Fruit fly (Drosophila melanogaster) whole organism, wandering third instar larva: ENCODE results near the gene Ndc1.
A peak's percentile ranks its signal among the peaks of the same experiment; 100 is the strongest.

Experiments used
- dl ChIP-seq, 2 experiments: fragments of 175-275, 200-275 bp in 1 of 2; fragments of 200-275 bp in 1 of 2; sonication (Bioruptor generic); optimal IDR thresholded peaks; lab custom pipeline; 2018; ENCODE audit warnings: mild to moderate bottlenecking in 2 of 2, missing biosample characterization in 2 of 2, missing genetic modification characterization in 2 of 2, moderate library complexity in 2 of 2; ENCODE audit not compliant: partially characterized antibody in 2 of 2, insufficient read depth in 1 of 2
- jim ChIP-seq: fragments of 175-275, 200-325 bp; sonication (Bioruptor generic); optimal IDR thresholded peaks from 2 replicates; lab custom pipeline; 2016; ENCODE audit warnings: missing biosample characterization, mild to moderate bottlenecking, missing genetic modification characterization
- pan ChIP-seq: fragments of >200 bp; optimal IDR thresholded peaks from 2 replicates; lab custom pipeline; 2017
- sv ChIP-seq: fragments of 200-800 bp; sonication (Bioruptor generic); optimal IDR thresholded peaks from 3 replicates; lab custom pipeline; 2016; ENCODE audit warnings: missing biosample characterization, missing genetic modification characterization
- usp ChIP-seq: fragments of >200 bp; optimal IDR thresholded peaks from 2 replicates; lab custom pipeline; 2017; ENCODE audit warnings: missing biosample characterization, missing genetic modification characterization

DNA sequence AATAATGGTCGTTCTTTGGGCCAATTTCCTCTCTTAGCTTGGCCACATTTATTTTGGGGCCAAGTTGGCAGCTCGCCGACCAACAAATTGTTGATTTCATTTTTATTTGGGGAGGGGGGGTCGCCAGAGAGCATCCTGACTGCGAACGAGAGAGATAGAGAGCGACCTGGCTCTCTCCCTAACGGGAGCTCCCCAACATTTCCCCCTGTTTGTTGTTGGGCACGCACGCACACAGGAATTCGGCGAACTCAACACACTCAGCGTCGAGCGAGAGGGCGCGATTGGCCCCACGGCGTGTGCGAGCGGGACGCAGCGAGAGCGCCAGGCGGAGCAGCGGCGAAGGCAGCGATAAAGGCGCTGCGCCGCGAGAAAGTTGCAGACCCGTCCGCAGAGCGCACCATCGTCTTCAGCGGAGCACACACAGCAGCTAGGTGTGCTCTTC, 38.6 kb downstream of the Ndc1 start, which contains the start of gene CG31140:
- TF ChIP-seq jim (GFP tag; lab: Kevin White, UChicago) (no peak), dl (GFP tag; optimal IDR thresholded peaks at IDR 0.05; lab: Kevin White, UChicago; ENCODE audit: insufficient read depth in 1 of 2, partially characterized antibody in 2 of 2) (peak in 1 of 2 experiments; percentile 6), usp (no peak), pan (lab: Kevin White, UChicago) (no peak), sv (GFP tag; lab: Kevin White, UChicago) (no peak)
